Fruit fly (Drosophila melanogaster): ENCODE data around the gene CG42846.

CG42846 gene

DNA sequence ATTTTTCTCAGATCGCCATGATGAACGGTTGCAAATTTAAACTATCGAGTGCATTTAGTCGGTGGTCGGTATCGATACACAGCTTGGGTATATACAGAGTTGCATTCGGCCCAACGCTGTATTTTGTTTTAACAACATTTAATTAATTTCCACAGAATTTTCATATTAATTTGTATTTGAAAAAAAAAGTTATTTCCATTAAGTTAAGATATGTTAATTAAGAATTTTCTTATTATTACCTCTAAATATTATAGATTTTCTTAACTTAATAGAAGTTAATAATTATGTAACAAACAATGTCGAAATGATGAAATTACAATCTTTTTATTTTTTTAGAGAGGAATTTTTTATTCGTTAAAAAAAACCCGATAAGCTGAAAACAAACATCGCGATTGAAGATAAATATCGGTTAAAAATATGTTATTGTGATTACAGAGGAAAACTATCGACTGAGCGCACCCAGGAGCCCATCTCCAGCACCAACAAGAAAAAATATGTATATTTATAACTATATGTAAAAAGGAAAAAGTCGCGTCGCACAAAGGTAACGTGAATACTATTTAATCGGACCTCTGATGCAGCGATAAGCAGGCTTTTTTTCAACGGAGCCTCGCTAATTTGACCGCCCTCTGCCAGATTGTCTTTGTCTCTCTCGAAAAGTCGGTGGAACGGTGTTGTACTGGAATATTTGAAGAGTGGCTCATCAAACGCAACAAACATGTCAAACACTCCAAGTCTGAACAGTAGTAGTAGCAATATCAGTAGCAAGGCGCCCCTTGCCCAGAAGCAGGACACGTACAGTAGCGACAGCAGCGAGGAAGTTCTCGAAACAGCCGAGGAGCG lies 31.4 kb downstream of the CG42846 start, which contains the start of the genes rno and mri (continued):
- peak; percentile 82 for TF ChIP-seq CG31441 (GFP tag; IDR thresholded peaks at IDR 0.05)
- peak; percentile 43; the same call in 1 of the 2 replicates for TF ChIP-seq CG7372 (GFP tag; IDR thresholded peaks at IDR 0.05)
- TF ChIP-seq CG7839 (tag; optimal IDR thresholded peaks at IDR 0.05): peak; percentile 81
- TF ChIP-seq hbn (GFP tag; IDR thresholded peaks at IDR 0.05; ENCODE audit: partially characterized antibody): peak; percentile 91
- peak; percentile 72 for TF ChIP-seq CG17359 (tag; optimal IDR thresholded peaks at IDR 0.05)
- TF ChIP-seq dysf (GFP tag; IDR thresholded peaks at IDR 0.05): peak; percentile 81
- peak; percentile 18 for TF ChIP-seq CG17802 (tag; optimal IDR thresholded peaks at IDR 0.05)
- TF ChIP-seq sc (optimal IDR thresholded peaks at IDR 0.05): no peak
- TF ChIP-seq sc (GFP tag; optimal IDR thresholded peaks at IDR 0.05): peak; percentile 13
- TF ChIP-seq gce (GFP tag; IDR thresholded peaks at IDR 0.05): peak; percentile 54; the same call in 1 of the 3 replicates
- TF ChIP-seq CTCF (GFP tag; optimal IDR thresholded peaks at IDR 0.05): no peak
- peak; percentile 88 for TF ChIP-seq CG9932 (GFP tag; IDR thresholded peaks at IDR 0.05)
- TF ChIP-seq CG32767 (GFP tag; IDR thresholded peaks at IDR 0.05): peak; percentile 82
- peak; percentile 67 for TF ChIP-seq lab (GFP tag; optimal IDR thresholded peaks at IDR 0.05)
- TF ChIP-seq Hr51 (GFP tag; optimal IDR thresholded peaks at IDR 0.05): peak; percentile 9 to 81
- TF ChIP-seq CG9727 (GFP tag; optimal IDR thresholded peaks at IDR 0.05): peak; percentile 83
- TF ChIP-seq CG7987 (GFP tag; optimal IDR thresholded peaks at IDR 0.05): no peak
- TF ChIP-seq CG34224 (GFP tag; IDR thresholded peaks at IDR 0.05; ENCODE audit: partially characterized antibody): peak; percentile 94
- peak; percentile 22 for TF ChIP-seq CG34376 (GFP tag; optimal IDR thresholded peaks at IDR 0.05)
- peak; percentile 80 for TF ChIP-seq Hr3 (GFP tag; optimal IDR thresholded peaks at IDR 0.05)
- no peak for TF ChIP-seq sim (GFP tag; IDR thresholded peaks at IDR 0.05)
- peak; percentile 85; the same call in 2 of the 4 replicates for TF ChIP-seq chinmo (GFP tag; IDR thresholded peaks at IDR 0.05; ENCODE audit: partially characterized antibody)
- peak; percentile 72 for TF ChIP-seq Xrp1 (GFP tag; IDR thresholded peaks at IDR 0.05)
- peak; percentile 80 for TF ChIP-seq CG32532 (GFP tag; IDR thresholded peaks at IDR 0.05)
- TF ChIP-seq lola (GFP tag; optimal IDR thresholded peaks at IDR 0.05): peak in 1 of 3 experiments; percentile 83
- no peak for TF ChIP-seq CG18011 (GFP tag; optimal IDR thresholded peaks at IDR 0.05)
- TF ChIP-seq Sry-δ (GFP tag; optimal IDR thresholded peaks at IDR 0.05): peak; percentile 81
- TF ChIP-seq CG8478 (optimal IDR thresholded peaks at IDR 0.05): no peak
- TF ChIP-seq Atf6 (GFP tag; IDR thresholded peaks at IDR 0.05): peak; percentile 67; the same call in 1 of the 2 replicates
- TF ChIP-seq CG4707 (GFP tag; optimal IDR thresholded peaks at IDR 0.05): no peak
- peak; percentile 65; the same call in 2 of the 3 replicates for TF ChIP-seq B-H1 (GFP tag; IDR thresholded peaks at IDR 0.05)
- peak; percentile 65 for TF ChIP-seq Meics (GFP tag; optimal IDR thresholded peaks at IDR 0.05)
- TF ChIP-seq TFAM (GFP tag; optimal IDR thresholded peaks at IDR 0.05): no peak
- TF ChIP-seq CG14050 (GFP tag; IDR thresholded peaks at IDR 0.05): peak; percentile 40; the same call in 1 of the 3 replicates
- peak; percentile 53 for TF ChIP-seq CG11696 (GFP tag; IDR thresholded peaks at IDR 0.05)
- TF ChIP-seq CG18619 (GFP tag; optimal IDR thresholded peaks at IDR 0.05): peak; percentile 44
- no peak for TF ChIP-seq Dip2 (GFP tag; IDR thresholded peaks at IDR 0.05)
- TF ChIP-seq pan (optimal IDR thresholded peaks at IDR 0.05): no peak
- TF ChIP-seq pan (GFP tag; optimal IDR thresholded peaks at IDR 0.05 in 1 of 2, IDR thresholded peaks at IDR 0.05 in 1 of 2): peak in 1 of 2 experiments; percentile 85
- peak; percentile 62 for TF ChIP-seq twi (tag; optimal IDR thresholded peaks at IDR 0.05)
- no peak for TF ChIP-seq tll (GFP tag; optimal IDR thresholded peaks at IDR 0.05)
- TF ChIP-seq psq (GFP tag; optimal IDR thresholded peaks at IDR 0.05): no peak
- TF ChIP-seq ATbp (GFP tag; optimal IDR thresholded peaks at IDR 0.05): peak; percentile 7
- TF ChIP-seq toy (GFP tag; IDR thresholded peaks at IDR 0.05): no peak
- TF ChIP-seq jing (GFP tag; optimal IDR thresholded peaks at IDR 0.05): no peak
- peak; percentile 16 for TF ChIP-seq Fer1 (GFP tag; optimal IDR thresholded peaks at IDR 0.05)
- no peak for TF ChIP-seq CG10274 (GFP tag; optimal IDR thresholded peaks at IDR 0.05)
- TF ChIP-seq Bdp1 (GFP tag; optimal IDR thresholded peaks at IDR 0.05): no peak
- peak; percentile 58 for TF ChIP-seq HHEX (GFP tag; optimal IDR thresholded peaks at IDR 0.05)

Measured in whole organism, embryonic.